Worm (Caenorhabditis elegans) whole organism, mixed stage, embryonic: ENCODE data around the gene T04H1.5.
A peak's percentile ranks its signal among the peaks of the same experiment; 100 is the strongest.

Source experiments
- M03D4.4 ChIP-seq: sonication (generic microtip); optimal IDR thresholded peaks from 2 replicates; lab custom pipeline; 2017; ENCODE audit warnings: mild to moderate bottlenecking, missing genetic modification characterization, missing compliant biosample characterization
- bed-3 ChIP-seq: fragments of 200-800 bp; sonication (Bioruptor generic); optimal IDR thresholded peaks from 3 replicates; lab custom pipeline; 2018; ENCODE audit warnings: mild to moderate bottlenecking, missing genetic modification characterization, moderate library complexity, missing compliant biosample characterization
- blmp-1 ChIP-seq: fragments of 150-350 bp; optimal IDR thresholded peaks from 2 replicates; lab custom pipeline; 2014; ENCODE audit warnings: missing biosample characterization, missing genetic modification characterization
- ceh-39 ChIP-seq: fragments of 150-350 bp; optimal IDR thresholded peaks from 2 replicates; lab custom pipeline; 2014; ENCODE audit warnings: missing biosample characterization, missing genetic modification characterization
- ceh-43 ChIP-seq: fragments of 200-800 bp; sonication (Bioruptor generic); optimal IDR thresholded peaks from 2 replicates; lab custom pipeline; 2018; ENCODE audit warnings: mild to moderate bottlenecking, missing genetic modification characterization, moderate library complexity, missing compliant biosample characterization
- ceh-83 ChIP-seq: fragments of 200-800 bp; sonication (Bioruptor generic); optimal IDR thresholded peaks from 2 replicates; lab custom pipeline; 2018; ENCODE audit warnings: mild to moderate bottlenecking, missing genetic modification characterization, missing compliant biosample characterization
- ces-1 ChIP-seq: fragments of 150-350 bp; optimal IDR thresholded peaks from 2 replicates; lab custom pipeline; 2014; ENCODE audit warnings: missing biosample characterization, missing genetic modification reagents, missing genetic modification characterization
- drap-1 ChIP-seq: fragments of 200-800 bp; sonication (Bioruptor generic); optimal IDR thresholded peaks from 3 replicates; lab custom pipeline; 2018; ENCODE audit warnings: mild to moderate bottlenecking, missing genetic modification characterization, missing compliant biosample characterization
- elt-3 ChIP-seq: fragments of 150-350 bp; optimal IDR thresholded peaks from 2 replicates; lab custom pipeline; 2014; ENCODE audit warnings: missing biosample characterization, missing genetic modification characterization
- ham-2 ChIP-seq: fragments of 200-800 bp; sonication (Bioruptor generic); optimal IDR thresholded peaks from 2 replicates; lab custom pipeline; 2018; ENCODE audit warnings: mild to moderate bottlenecking, missing genetic modification characterization, missing compliant biosample characterization
- hlh-1 ChIP-seq: fragments of 150-350 bp; optimal IDR thresholded peaks from 2 replicates; lab custom pipeline; 2014; ENCODE audit warnings: missing biosample characterization, missing genetic modification reagents, missing genetic modification characterization
- lin-13 ChIP-seq: fragments of 150-350 bp; optimal IDR thresholded peaks from 2 replicates; lab custom pipeline; 2014; ENCODE audit warnings: missing biosample characterization, missing genetic modification characterization
- lin-32 ChIP-seq: fragments of 200-800 bp; sonication (Bioruptor generic); optimal IDR thresholded peaks from 2 replicates; lab custom pipeline; 2018; ENCODE audit warnings: mild to moderate bottlenecking, missing genetic modification characterization, missing compliant biosample characterization
- lsy-2 ChIP-seq: fragments of 150-350 bp; optimal IDR thresholded peaks from 2 replicates; lab custom pipeline; 2014; ENCODE audit warnings: missing biosample characterization, missing genetic modification characterization
- mab-5 ChIP-seq: fragments of 150-350 bp; optimal IDR thresholded peaks from 2 replicates; lab custom pipeline; 2014; ENCODE audit warnings: missing biosample characterization, missing genetic modification characterization
- mep-1 ChIP-seq: fragments of 150-350 bp; optimal IDR thresholded peaks from 2 replicates; lab custom pipeline; 2017; ENCODE audit warnings: missing biosample characterization, missing genetic modification reagents, missing genetic modification characterization, inconsistent platforms
- mls-2 ChIP-seq: sonication (generic microtip); optimal IDR thresholded peaks from 2 replicates; lab custom pipeline; 2016; ENCODE audit warnings: mild to moderate bottlenecking, missing genetic modification characterization, moderate library complexity, missing compliant biosample characterization
- nhr-12 ChIP-seq: fragments of 150-350 bp; optimal IDR thresholded peaks from 2 replicates; lab custom pipeline; 2014; ENCODE audit warnings: missing biosample characterization, missing genetic modification characterization
- nhr-237 ChIP-seq: fragments of 150-350 bp; optimal IDR thresholded peaks from 2 replicates; lab custom pipeline; 2014; ENCODE audit warnings: missing biosample characterization, missing genetic modification characterization
- nhr-28 ChIP-seq: fragments of 150-350 bp; optimal IDR thresholded peaks from 2 replicates; lab custom pipeline; 2014; ENCODE audit warnings: missing biosample characterization, missing genetic modification characterization
- pha-4 ChIP-seq: fragments of 150-350 bp; optimal IDR thresholded peaks from 2 replicates; lab custom pipeline; 2018; ENCODE audit warnings: missing biosample characterization, missing genetic modification reagents, missing genetic modification characterization
- sem-2 ChIP-seq: fragments of 200-800 bp; sonication (Bioruptor generic); optimal IDR thresholded peaks from 2 replicates; lab custom pipeline; 2018; ENCODE audit warnings: mild to moderate bottlenecking, missing genetic modification characterization, missing compliant biosample characterization
- snpc-4 ChIP-seq: fragments of 150-350 bp; optimal IDR thresholded peaks from 2 replicates; lab custom pipeline; 2014; ENCODE audit warnings: missing biosample characterization, missing genetic modification characterization
- sptf-1 ChIP-seq: sonication (generic microtip); optimal IDR thresholded peaks from 2 replicates; lab custom pipeline; 2017; ENCODE audit warnings: mild to moderate bottlenecking, missing genetic modification characterization, moderate library complexity, missing compliant biosample characterization
- tbx-8 ChIP-seq: fragments of 200-800 bp; sonication (Bioruptor generic); optimal IDR thresholded peaks from 2 replicates; lab custom pipeline; 2018; ENCODE audit warnings: mild to moderate bottlenecking, missing genetic modification characterization, moderate library complexity, missing compliant biosample characterization
- unc-120 ChIP-seq: sonication (generic microtip); optimal IDR thresholded peaks from 2 replicates; lab custom pipeline; 2017; ENCODE audit warnings: missing genetic modification characterization, missing compliant biosample characterization; ENCODE audit not compliant: poor library complexity, severe bottlenecking
- unc-39 ChIP-seq: fragments of 150-350 bp; optimal IDR thresholded peaks from 2 replicates; lab custom pipeline; 2014; ENCODE audit warnings: missing biosample characterization, missing genetic modification characterization
- unc-62 ChIP-seq: fragments of 150-350 bp; optimal IDR thresholded peaks from 2 replicates; lab custom pipeline; 2014; ENCODE audit warnings: missing biosample characterization, missing genetic modification reagents, missing genetic modification characterization
- zip-8 ChIP-seq: fragments of 150-350 bp; optimal IDR thresholded peaks from 2 replicates; lab custom pipeline; 2014; ENCODE audit warnings: missing biosample characterization, missing genetic modification characterization

Gene T04H1.5

ce11 chrV:12251041-12251440, at the start of gene T04H1.5:
T04H1.5 (plus strand) TSS chrV:12251341.
- TF ChIP-seq nhr-12 (tag; lab: Kevin White, UChicago): no peak
- TF ChIP-seq ces-1: no peak
- TF ChIP-seq blmp-1 (tag; lab: Kevin White, UChicago): no peak
- no peak for TF ChIP-seq ceh-83 (GFP tag; lab: Kevin White, UChicago)
- no peak for TF ChIP-seq ceh-39
- TF ChIP-seq sem-2 (GFP tag; lab: Kevin White, UChicago): no peak
- no peak for TF ChIP-seq tbx-8 (GFP tag; lab: Kevin White, UChicago)
- TF ChIP-seq pha-4 (tag; lab: Kevin White, UChicago): no peak
- no peak for TF ChIP-seq zip-8 (tag; lab: Kevin White, UChicago)
- no peak for TF ChIP-seq lin-13
- TF ChIP-seq ham-2 (GFP tag; lab: Kevin White, UChicago): no peak
- TF ChIP-seq drap-1 (GFP tag; lab: Kevin White, UChicago): no peak
- TF ChIP-seq mep-1: no peak
- TF ChIP-seq lin-32 (GFP tag; lab: Kevin White, UChicago): no peak
- TF ChIP-seq mab-5 (tag; lab: Kevin White, UChicago): no peak
- TF ChIP-seq, all 35 proteins: peak for 0

ce11 chrV:12208678-12209077, 42.5 kb upstream of the T04H1.5 start:
- TF ChIP-seq snpc-4 (tag; lab: Kevin White, UChicago): no peak
- no peak for TF ChIP-seq pha-4 (tag; lab: Kevin White, UChicago)
- no peak for TF ChIP-seq ham-2 (GFP tag; lab: Kevin White, UChicago)
- peak; percentile 41 for TF ChIP-seq unc-62 (GFP tag; lab: Kevin White, UChicago)
- TF ChIP-seq tbx-8 (GFP tag; lab: Kevin White, UChicago): no peak
- TF ChIP-seq bed-3 (GFP tag; lab: Kevin White, UChicago): no peak
- peak; percentile 42 for TF ChIP-seq hlh-1
- no peak for TF ChIP-seq zip-8 (tag; lab: Kevin White, UChicago)
- TF ChIP-seq ceh-83 (GFP tag; lab: Kevin White, UChicago): no peak
- TF ChIP-seq unc-39: no peak
- no peak for TF ChIP-seq mls-2 (tag; lab: Kevin White, UChicago)
- no peak for TF ChIP-seq elt-3 (tag; lab: Kevin White, UChicago)
- no peak for TF ChIP-seq blmp-1 (tag; lab: Kevin White, UChicago)

- TF ChIP-seq nhr-12 (tag; lab: Kevin White, UChicago) (no peak), ces-1 (peak; percentile 89)
These were observed 41.2 kb upstream of the T04H1.5 start for ce11 chrV:12209951-12210350.

- TF ChIP-seq hlh-1 (no peak), nhr-28 (no peak), lsy-2 (tag; lab: Kevin White, UChicago) (no peak), zip-8 (tag; lab: Kevin White, UChicago) (no peak), ces-1 (peak; percentile 97)
These were observed 40.1 kb upstream of the T04H1.5 start for ce11 chrV:12211090-12211489.

- no peak for TF ChIP-seq ceh-43
- no peak for TF ChIP-seq sem-2 (GFP tag; lab: Kevin White, UChicago)
- no peak for TF ChIP-seq nhr-237 (tag; lab: Kevin White, UChicago)
- TF ChIP-seq M03D4.4 (tag; lab: Kevin White, UChicago): no peak
- no peak for TF ChIP-seq lin-32 (GFP tag; lab: Kevin White, UChicago)
- no peak for TF ChIP-seq pha-4 (tag; lab: Kevin White, UChicago)
- no peak for TF ChIP-seq ham-2 (GFP tag; lab: Kevin White, UChicago)
- TF ChIP-seq nhr-12 (tag; lab: Kevin White, UChicago): no peak
- TF ChIP-seq tbx-8 (GFP tag; lab: Kevin White, UChicago): no peak
- no peak for TF ChIP-seq unc-120 (tag; lab: Kevin White, UChicago)
- no peak for TF ChIP-seq drap-1 (GFP tag; lab: Kevin White, UChicago)
- TF ChIP-seq sptf-1 (tag; lab: Kevin White, UChicago): no peak
- no peak for TF ChIP-seq hlh-1
- TF ChIP-seq blmp-1 (tag; lab: Kevin White, UChicago): no peak
- TF ChIP-seq mls-2 (tag; lab: Kevin White, UChicago): no peak
These were observed 38.1 kb upstream of the T04H1.5 start, which contains the start of gene vab-8 for ce11 chrV:12213027-12213426. vab-8 (plus strand) TSS chrV:12213327.

- TF ChIP-seq tbx-8 (GFP tag; lab: Kevin White, UChicago): no peak
- peak; percentile 82 for TF ChIP-seq hlh-1
- no peak for TF ChIP-seq M03D4.4 (tag; lab: Kevin White, UChicago)
- TF ChIP-seq unc-62 (GFP tag; lab: Kevin White, UChicago): peak; percentile 36
- peak; percentile 75 for TF ChIP-seq unc-120 (tag; lab: Kevin White, UChicago)
- no peak for TF ChIP-seq lsy-2 (tag; lab: Kevin White, UChicago)
- no peak for TF ChIP-seq sptf-1 (tag; lab: Kevin White, UChicago)
- TF ChIP-seq nhr-28: no peak
- TF ChIP-seq, all 35 proteins: peak for 3
These were observed 17.7 kb upstream of the T04H1.5 start for ce11 chrV:12233425-12233824.
